Worm (Caenorhabditis elegans) whole organism, early embryonic: ENCODE data around the gene F08H9.3.

Experiments used
- B0310.2 ChIP-seq: sonication (generic microtip); optimal IDR thresholded peaks from 2 replicates; lab custom pipeline; 2016; ENCODE audit warnings: mild to moderate bottlenecking, missing genetic modification characterization, missing compliant biosample characterization
- F13C5.2 ChIP-seq: sonication (generic microtip); optimal IDR thresholded peaks from 2 replicates; lab custom pipeline; 2017; ENCODE audit warnings: mild to moderate bottlenecking, missing genetic modification characterization, inconsistent platforms, missing compliant biosample characterization
- aly-1 ChIP-seq: sonication (generic microtip); optimal IDR thresholded peaks from 2 replicates; lab custom pipeline; 2016; ENCODE audit warnings: missing genetic modification characterization, missing compliant biosample characterization
- ama-1 ChIP-seq: fragments of 150-350 bp; optimal IDR thresholded peaks from 2 replicates; lab custom pipeline; 2014
- ceh-13 ChIP-seq: fragments of 200-800 bp; sonication (Bioruptor generic); optimal IDR thresholded peaks from 2 replicates; lab custom pipeline; 2018; ENCODE audit warnings: mild to moderate bottlenecking, missing genetic modification characterization, missing compliant biosample characterization
- ceh-36 ChIP-seq: sonication (generic microtip); optimal IDR thresholded peaks from 2 replicates; lab custom pipeline; 2016; ENCODE audit warnings: missing genetic modification characterization, inconsistent platforms, missing compliant biosample characterization
- ets-7 ChIP-seq: sonication (generic microtip); optimal IDR thresholded peaks from 2 replicates; lab custom pipeline; 2016; ENCODE audit warnings: missing genotype, missing genetic modification characterization, missing compliant biosample characterization
- flt-1 ChIP-seq: fragments of 200-800 bp; sonication (Bioruptor generic); IDR thresholded peaks from 2 replicates; pipeline ENCODE4 v1.3.6; 2022; ENCODE audit warnings: missing genetic modification characterization, missing compliant biosample characterization
- hmbx-1 ChIP-seq: sonication (generic microtip); optimal IDR thresholded peaks from 2 replicates; lab custom pipeline; 2016; ENCODE audit warnings: mild to moderate bottlenecking, missing genetic modification characterization, missing compliant biosample characterization
- hmg-4 ChIP-seq: fragments of 200-800 bp; sonication (Bioruptor generic); optimal IDR thresholded peaks from 2 replicates; lab custom pipeline; 2018; ENCODE audit warnings: mild to moderate bottlenecking, missing genetic modification characterization, missing compliant biosample characterization
- hnd-1 ChIP-seq: sonication (generic microtip); optimal IDR thresholded peaks from 2 replicates; lab custom pipeline; 2016; ENCODE audit warnings: missing genetic modification characterization, missing compliant biosample characterization
- pes-1 ChIP-seq: fragments of 200-800 bp; sonication (Bioruptor generic); IDR thresholded peaks from 2 replicates; pipeline ENCODE4 v1.3.6; 2022; ENCODE audit warnings: missing genetic modification reagents, missing genetic modification characterization, missing compliant biosample characterization
- scrt-1 ChIP-seq: fragments of 200-800 bp; sonication (Bioruptor generic); IDR thresholded peaks from 2 replicates; pipeline ENCODE4 v1.3.6; 2022; ENCODE audit warnings: missing genetic modification characterization, missing compliant biosample characterization
- sea-1 ChIP-seq: fragments of 200-800 bp; sonication (Bioruptor generic); conservative IDR thresholded peaks from 2 replicates; pipeline ENCODE4 v1.3.6; 2022; ENCODE audit warnings: missing genetic modification characterization, missing compliant biosample characterization
- tbx-11 ChIP-seq: fragments of 200-800 bp; sonication (Bioruptor generic); IDR thresholded peaks from 2 replicates; pipeline ENCODE4 v1.3.6; 2022; ENCODE audit warnings: missing genetic modification characterization, missing compliant biosample characterization
- tbx-37 ChIP-seq: fragments of 200-800 bp; sonication (Bioruptor generic); conservative IDR thresholded peaks from 2 replicates; pipeline ENCODE4 v1.3.6; 2022; ENCODE audit warnings: missing genetic modification reagents, missing genetic modification characterization, missing compliant biosample characterization
- tra-4 ChIP-seq: sonication (generic microtip); optimal IDR thresholded peaks from 2 replicates; lab custom pipeline; 2017; ENCODE audit warnings: missing genetic modification characterization, missing compliant biosample characterization

Gene F08H9.3

ce11 chrV:14448669-14449068 lies 14.5 kb downstream of the F08H9.3 start:
- TF ChIP-seq ceh-13 (GFP tag; lab: Kevin White, UChicago), result no peak
- no peak for TF ChIP-seq ceh-36
- no peak for TF ChIP-seq tbx-11
- no peak for TF ChIP-seq flt-1 (GFP tag; lab: Robert Waterston, UW)
- no peak for TF ChIP-seq ets-7 (tag; lab: Kevin White, UChicago)
- TF ChIP-seq tbx-37 (GFP tag; lab: Robert Waterston, UW), result no peak
- TF ChIP-seq pes-1 (GFP tag; lab: Robert Waterston, UW), result no peak

- no peak for TF ChIP-seq tbx-37 (GFP tag; lab: Robert Waterston, UW)
- no peak for TF ChIP-seq sea-1 (GFP tag; lab: Robert Waterston, UW)
- no peak for TF ChIP-seq ceh-36
- no peak for TF ChIP-seq F13C5.2 (tag; lab: Kevin White, UChicago)
- TF ChIP-seq hmg-4 (GFP tag; lab: Kevin White, UChicago), result no peak
- TF ChIP-seq ceh-13 (GFP tag; lab: Kevin White, UChicago), result no peak
- TF ChIP-seq ets-7 (tag; lab: Kevin White, UChicago), result no peak
- no peak for TF ChIP-seq tra-4 (tag; lab: Kevin White, UChicago)
- TF ChIP-seq pes-1 (GFP tag; lab: Robert Waterston, UW), result no peak
- TF ChIP-seq scrt-1 (GFP tag; lab: Robert Waterston, UW), result no peak
Measured at ce11 chrV:14447240-14447763, 15.8 kb downstream of the F08H9.3 start, which contains the start of the genes dlat-1 and fntb-1. Gene dlat-1 (minus strand): TSS chrV:14447290. Gene fntb-1 (plus strand): TSS chrV:14447651.

ce11 chrV:14446453-14446852 lies 16.7 kb downstream of the F08H9.3 start:
- TF ChIP-seq ceh-13 (GFP tag; lab: Kevin White, UChicago) (no peak), hmg-4 (GFP tag; lab: Kevin White, UChicago) (no peak), sea-1 (GFP tag; lab: Robert Waterston, UW) (no peak), tbx-37 (GFP tag; lab: Robert Waterston, UW) (no peak), ama-1 (lab: Kevin White, UChicago) (no peak), ets-7 (tag; lab: Kevin White, UChicago) (no peak), aly-1 (tag; lab: Kevin White, UChicago) (no peak), scrt-1 (GFP tag; lab: Robert Waterston, UW) (no peak)

- TF ChIP-seq tra-4 (tag; lab: Kevin White, UChicago) (no peak), ceh-36 (no peak), hmbx-1 (tag; lab: Kevin White, UChicago) (no peak), ceh-13 (GFP tag; lab: Kevin White, UChicago) (no peak), ets-7 (tag; lab: Kevin White, UChicago) (no peak), pes-1 (GFP tag; lab: Robert Waterston, UW) (no peak), B0310.2 (tag; lab: Kevin White, UChicago) (no peak), F13C5.2 (tag; lab: Kevin White, UChicago) (no peak), tbx-37 (GFP tag; lab: Robert Waterston, UW) (no peak), sea-1 (GFP tag; lab: Robert Waterston, UW) (no peak), ama-1 (lab: Kevin White, UChicago) (no peak), scrt-1 (GFP tag; lab: Robert Waterston, UW) (no peak), hmg-4 (GFP tag; lab: Kevin White, UChicago) (no peak), flt-1 (GFP tag; lab: Robert Waterston, UW) (no peak), hnd-1 (no peak), aly-1 (tag; lab: Kevin White, UChicago) (no peak), tbx-11 (no peak)
Measured at ce11 chrV:14440841-14441240, 22.3 kb downstream of the F08H9.3 start, which contains the start of gene F23B12.4. Gene F23B12.4 (plus strand): TSS chrV:14441141.

ce11 chrV:14439236-14439635 lies 23.9 kb downstream of the F08H9.3 start:
- TF ChIP-seq F13C5.2 (tag; lab: Kevin White, UChicago), result no peak
- no peak for TF ChIP-seq ama-1 (lab: Kevin White, UChicago)
- TF ChIP-seq scrt-1 (GFP tag; lab: Robert Waterston, UW), result no peak
- no peak for TF ChIP-seq aly-1 (tag; lab: Kevin White, UChicago)
- TF ChIP-seq hnd-1, result no peak
- TF ChIP-seq ceh-13 (GFP tag; lab: Kevin White, UChicago), result no peak
- TF ChIP-seq tbx-37 (GFP tag; lab: Robert Waterston, UW), result no peak
- TF ChIP-seq hmbx-1 (tag; lab: Kevin White, UChicago), result no peak
- TF ChIP-seq ets-7 (tag; lab: Kevin White, UChicago), result no peak
- no peak for TF ChIP-seq pes-1 (GFP tag; lab: Robert Waterston, UW)
- no peak for TF ChIP-seq B0310.2 (tag; lab: Kevin White, UChicago)
- TF ChIP-seq hmg-4 (GFP tag; lab: Kevin White, UChicago), result no peak
- TF ChIP-seq tra-4 (tag; lab: Kevin White, UChicago), result no peak
- TF ChIP-seq ceh-36, result no peak
- TF ChIP-seq sea-1 (GFP tag; lab: Robert Waterston, UW), result no peak
- no peak for TF ChIP-seq flt-1 (GFP tag; lab: Robert Waterston, UW)
- TF ChIP-seq tbx-11, result no peak

- no peak for TF ChIP-seq ceh-36
- no peak for TF ChIP-seq tbx-11
- no peak for TF ChIP-seq scrt-1 (GFP tag; lab: Robert Waterston, UW)
- TF ChIP-seq pes-1 (GFP tag; lab: Robert Waterston, UW), result no peak
- TF ChIP-seq flt-1 (GFP tag; lab: Robert Waterston, UW), result no peak
- TF ChIP-seq tbx-37 (GFP tag; lab: Robert Waterston, UW), result no peak
- no peak for TF ChIP-seq B0310.2 (tag; lab: Kevin White, UChicago)
- no peak for TF ChIP-seq aly-1 (tag; lab: Kevin White, UChicago)
- TF ChIP-seq ceh-13 (GFP tag; lab: Kevin White, UChicago), result no peak
- TF ChIP-seq hmg-4 (GFP tag; lab: Kevin White, UChicago), result no peak
- no peak for TF ChIP-seq sea-1 (GFP tag; lab: Robert Waterston, UW)
- TF ChIP-seq F13C5.2 (tag; lab: Kevin White, UChicago), result no peak
- TF ChIP-seq tra-4 (tag; lab: Kevin White, UChicago), result no peak
- no peak for TF ChIP-seq ets-7 (tag; lab: Kevin White, UChicago)
- no peak for TF ChIP-seq hmbx-1 (tag; lab: Kevin White, UChicago)
- no peak for TF ChIP-seq hnd-1
Measured at ce11 chrV:14438099-14438739, 24.9 kb downstream of the F08H9.3 start.
